Fruit fly (Drosophila melanogaster) whole organism, embryonic: ENCODE data around the gene mib2.

Experiments used
- Asciz ChIP-seq: fragments of 200-800 bp; sonication (Bioruptor generic); optimal IDR thresholded peaks from 2 replicates; lab custom pipeline; 2017; ENCODE audit warnings: missing biosample characterization, mild to moderate bottlenecking, missing genetic modification characterization, missing genetic modification reagents
- Atf-2 ChIP-seq: fragments of 200-800 bp; sonication (Bioruptor generic); optimal IDR thresholded peaks from 2 replicates; lab custom pipeline; 2016; ENCODE audit warnings: missing biosample characterization, missing genetic modification characterization
- CG11093 ChIP-seq: fragments of 200-800 bp; sonication (Bioruptor generic); IDR thresholded peaks from 3 replicates; pipeline ENCODE4 v1.3.6; 2022; ENCODE audit warnings: missing biosample characterization, missing genetic modification characterization
- CG1233 ChIP-seq: fragments of 200-800 bp; sonication (Bioruptor generic); optimal IDR thresholded peaks from 4 replicates; lab custom pipeline; 2018; ENCODE audit warnings: missing biosample characterization, mild to moderate bottlenecking, missing genetic modification characterization
- CG14014 ChIP-seq: fragments of 200-800 bp; sonication (Bioruptor generic); IDR thresholded peaks from 2 replicates; pipeline ENCODE4 v1.3.6; 2022; ENCODE audit warnings: missing biosample characterization, missing genetic modification characterization
- CG14050 ChIP-seq: fragments of 200-800 bp; sonication (Bioruptor generic); IDR thresholded peaks from 3 replicates; pipeline ENCODE4 v1.3.6; 2022; ENCODE audit warnings: missing biosample characterization, missing genetic modification characterization
- CG17186 ChIP-seq: fragments of 200-800 bp; sonication (Bioruptor generic); optimal IDR thresholded peaks from 3 replicates; lab custom pipeline; 2017; ENCODE audit warnings: missing biosample characterization, missing genetic modification reagents, missing genetic modification characterization
- CG18619 ChIP-seq: fragments of 200-800 bp; sonication (Bioruptor generic); optimal IDR thresholded peaks from 3 replicates; lab custom pipeline; 2017; ENCODE audit warnings: missing biosample characterization, mild to moderate bottlenecking, missing genetic modification characterization
- CG2120 ChIP-seq: fragments of 200-800 bp; sonication (Bioruptor generic); optimal IDR thresholded peaks from 3 replicates; lab custom pipeline; 2016; ENCODE audit warnings: missing biosample characterization, missing genetic modification characterization
- CG2678 ChIP-seq: fragments of 200-800 bp; sonication (Bioruptor generic); optimal IDR thresholded peaks from 3 replicates; lab custom pipeline; 2019; ENCODE audit warnings: missing biosample characterization, mild to moderate bottlenecking, missing genetic modification characterization, moderate library complexity
- CG2712 ChIP-seq: fragments of 200-800 bp; optimal IDR thresholded peaks from 3 replicates; lab custom pipeline; 2019; ENCODE audit warnings: missing biosample characterization, mild to moderate bottlenecking, missing genetic modification characterization, moderate library complexity
- CG31441 ChIP-seq: fragments of 200-800 bp; sonication (Bioruptor generic); IDR thresholded peaks from 2 replicates; pipeline ENCODE4 v1.3.6; 2022; ENCODE audit warnings: missing biosample characterization, missing genetic modification characterization
- CG33557 ChIP-seq: fragments of 200-800 bp; sonication (Bioruptor generic); optimal IDR thresholded peaks from 2 replicates; lab custom pipeline; 2019; ENCODE audit warnings: missing biosample characterization, mild to moderate bottlenecking, missing genetic modification characterization, moderate library complexity
- CG4730 ChIP-seq: fragments of 200-800 bp; sonication (Bioruptor generic); IDR thresholded peaks from 2 replicates; pipeline ENCODE4 v1.3.6; 2022; ENCODE audit warnings: missing biosample characterization, missing genetic modification characterization
- CG5953 ChIP-seq: fragments of 200-800 bp; sonication (Bioruptor generic); IDR thresholded peaks from 2 replicates; pipeline ENCODE4 v1.3.6; 2022; ENCODE audit warnings: missing biosample characterization, missing genetic modification characterization
- CG6175 ChIP-seq: fragments of 200-800 bp; sonication (Bioruptor generic); IDR thresholded peaks from 3 replicates; pipeline ENCODE4 v1.3.6; 2022; ENCODE audit warnings: missing biosample characterization, missing genetic modification characterization
- CG6791 ChIP-seq: fragments of 200-800 bp; sonication (Bioruptor generic); IDR thresholded peaks from 3 replicates; pipeline ENCODE4 v1.3.6; 2022; ENCODE audit warnings: missing biosample characterization, missing genetic modification characterization; ENCODE audit not compliant: partially characterized antibody
- CG7745 ChIP-seq: fragments of 200-800 bp; sonication (Bioruptor generic); optimal IDR thresholded peaks from 2 replicates; lab custom pipeline; 2018; ENCODE audit warnings: missing biosample characterization, mild to moderate bottlenecking, missing genetic modification characterization, moderate library complexity
- CG8765 ChIP-seq: fragments of 200-800 bp; sonication (Bioruptor generic); IDR thresholded peaks from 2 replicates; pipeline ENCODE4 v1.3.6; 2022; ENCODE audit warnings: missing biosample characterization, missing genetic modification characterization
- CG9609 ChIP-seq: fragments of 200-800 bp; sonication (Bioruptor generic); optimal IDR thresholded peaks from 3 replicates; lab custom pipeline; 2016; ENCODE audit warnings: missing biosample characterization, missing genetic modification characterization
- CG9817 ChIP-seq: fragments of 200-800 bp; sonication (Bioruptor generic); optimal IDR thresholded peaks from 2 replicates; lab custom pipeline; 2018; ENCODE audit warnings: missing biosample characterization, mild to moderate bottlenecking, missing genetic modification characterization, moderate library complexity
- Deaf1 ChIP-seq: fragments of 200-800 bp; optimal IDR thresholded peaks from 3 replicates; lab custom pipeline; 2019; ENCODE audit warnings: missing biosample characterization, mild to moderate bottlenecking, missing genetic modification characterization, moderate library complexity
- Doc3 ChIP-seq: fragments of 200-800 bp; sonication (Bioruptor generic); IDR thresholded peaks from 3 replicates; pipeline ENCODE4 v1.3.6; 2022; ENCODE audit warnings: missing biosample characterization, missing genetic modification characterization; ENCODE audit not compliant: partially characterized antibody
- E2f2 ChIP-seq: fragments of 200-800 bp; sonication (Bioruptor generic); IDR thresholded peaks from 2 replicates; pipeline ENCODE4 v1.3.6; 2022; ENCODE audit warnings: missing biosample characterization, missing genetic modification characterization
- Eip74EF ChIP-seq, 2 experiments: fragments of 200-800 bp in 1 of 2; fragments of >200 bp in 1 of 2; sonication (Bioruptor generic) in 1 of 2; optimal IDR thresholded peaks; 2 replicates each; lab custom pipeline; 2017 to 2019; ENCODE audit warnings: missing biosample characterization in 2 of 2, missing genetic modification characterization in 2 of 2, mild to moderate bottlenecking in 1 of 2, moderate library complexity in 1 of 2
- Fer1 ChIP-seq: fragments of 200-800 bp; sonication (Bioruptor generic); optimal IDR thresholded peaks from 2 replicates; lab custom pipeline; 2017; ENCODE audit warnings: missing biosample characterization, mild to moderate bottlenecking, missing genetic modification characterization
- GATAe ChIP-seq: fragments of 200-800 bp; sonication (Bioruptor generic); conservative IDR thresholded peaks from 2 replicates; pipeline ENCODE4 v1.3.6; 2022; ENCODE audit warnings: missing biosample characterization, missing genetic modification characterization
- Hr78 ChIP-seq, 2 experiments: fragments of 200-800 bp in 1 of 2; fragments of >200 bp in 1 of 2; sonication (Bioruptor generic) in 1 of 2; optimal IDR thresholded peaks; 2 replicates each; lab custom pipeline; 2017 to 2019; ENCODE audit warnings: missing biosample characterization in 2 of 2, missing genetic modification characterization in 2 of 2, mild to moderate bottlenecking in 1 of 2, moderate library complexity in 1 of 2
- MBD-R2 ChIP-seq: fragments of 200-800 bp; sonication (Bioruptor generic); IDR thresholded peaks from 2 replicates; pipeline ENCODE4 v1.3.6; 2022; ENCODE audit warnings: missing biosample characterization, missing genetic modification characterization
- Oli ChIP-seq: fragments of 200-800 bp; sonication (Bioruptor generic); optimal IDR thresholded peaks from 2 replicates; lab custom pipeline; 2018; ENCODE audit warnings: missing biosample characterization, mild to moderate bottlenecking, missing genetic modification characterization, moderate library complexity
- Opbp ChIP-seq: fragments of 200-800 bp; sonication (Bioruptor generic); IDR thresholded peaks from 3 replicates; pipeline ENCODE4 v1.3.6; 2022; ENCODE audit warnings: missing biosample characterization, missing genetic modification characterization; ENCODE audit not compliant: partially characterized antibody
- Poxn ChIP-seq: fragments of 200-800 bp; sonication (Bioruptor generic); IDR thresholded peaks from 2 replicates; pipeline ENCODE4 v1.3.6; 2022; ENCODE audit warnings: missing biosample characterization, missing genetic modification characterization
- Rx ChIP-seq: fragments of 200-800 bp; sonication (Bioruptor generic); IDR thresholded peaks from 2 replicates; pipeline ENCODE4 v1.3.6; 2022; ENCODE audit warnings: missing biosample characterization, missing genetic modification characterization
- Scr ChIP-seq: fragments of 200-800 bp; sonication (Bioruptor generic); IDR thresholded peaks from 2 replicates; pipeline ENCODE4 v1.3.6; 2022; ENCODE audit warnings: missing biosample characterization, missing genetic modification characterization; ENCODE audit not compliant: partially characterized antibody
- Spps ChIP-seq: fragments of 200-800 bp; sonication (Bioruptor generic); optimal IDR thresholded peaks from 2 replicates; lab custom pipeline; 2018; ENCODE audit warnings: missing biosample characterization, mild to moderate bottlenecking, missing genetic modification characterization
- Ssrp ChIP-seq: fragments of 200-800 bp; sonication (Bioruptor generic); optimal IDR thresholded peaks from 2 replicates; lab custom pipeline; 2018; ENCODE audit warnings: missing biosample characterization, mild to moderate bottlenecking, missing genetic modification characterization, moderate library complexity
- ash1 ChIP-seq: fragments of 200-800 bp; sonication (Bioruptor generic); optimal IDR thresholded peaks from 2 replicates; lab custom pipeline; 2018; ENCODE audit warnings: missing biosample characterization, mild to moderate bottlenecking, missing genetic modification characterization
- bowl ChIP-seq: fragments of 200-800 bp; sonication (Bioruptor generic); IDR thresholded peaks from 2 replicates; pipeline ENCODE4 v1.3.6; 2022; ENCODE audit warnings: missing biosample characterization, missing genetic modification characterization
- br ChIP-seq: fragments of >200 bp; optimal IDR thresholded peaks from 2 replicates; lab custom pipeline; 2017
- cad ChIP-seq: fragments of >200 bp; optimal IDR thresholded peaks from 2 replicates; lab custom pipeline; 2017; ENCODE audit warnings: missing biosample characterization, missing genetic modification characterization
- cato ChIP-seq: fragments of 200-800 bp; sonication (Bioruptor generic); optimal IDR thresholded peaks from 2 replicates; lab custom pipeline; 2016; ENCODE audit warnings: missing biosample characterization, missing genetic modification characterization, borderline replicate concordance
- dimm ChIP-seq: fragments of 200-800 bp; sonication (Bioruptor generic); IDR thresholded peaks from 2 replicates; pipeline ENCODE4 v1.3.6; 2022; ENCODE audit warnings: missing biosample characterization, missing genetic modification characterization
- hth ChIP-seq: fragments of >200 bp; optimal IDR thresholded peaks from 2 replicates; lab custom pipeline; 2017; ENCODE audit warnings: inconsistent platforms
- ken ChIP-seq: fragments of 200-800 bp; sonication (Bioruptor generic); IDR thresholded peaks from 3 replicates; pipeline ENCODE4 v1.3.6; 2022; ENCODE audit warnings: missing biosample characterization, missing genetic modification characterization
- nmo ChIP-seq: fragments of 200-800 bp; sonication (Bioruptor generic); optimal IDR thresholded peaks from 2 replicates; lab custom pipeline; 2018; ENCODE audit warnings: missing biosample characterization, mild to moderate bottlenecking, missing genetic modification characterization, moderate library complexity
- pnt ChIP-seq: fragments of 200-800 bp; sonication (Bioruptor generic); optimal IDR thresholded peaks from 3 replicates; lab custom pipeline; 2016; ENCODE audit warnings: missing biosample characterization, missing genetic modification characterization
- salm ChIP-seq: fragments of 200-800 bp; sonication (Bioruptor generic); optimal IDR thresholded peaks from 2 replicates; lab custom pipeline; 2018; ENCODE audit warnings: missing biosample characterization, mild to moderate bottlenecking, missing genetic modification characterization
- sc ChIP-seq, 3 experiments: fragments of >200 bp in 2 of 3; fragments of 200-800 bp in 1 of 3; sonication (Bioruptor generic) in 1 of 3; optimal IDR thresholded peaks; 2 replicates in 2 of 3; 3 replicates in 1 of 3; lab custom pipeline; 2017; ENCODE audit warnings: mild to moderate bottlenecking in 1 of 3, missing biosample characterization in 1 of 3, missing genetic modification characterization in 1 of 3, missing genetic modification reagents in 1 of 3
- usp ChIP-seq: fragments of >200 bp; optimal IDR thresholded peaks from 2 replicates; lab custom pipeline; 2017; ENCODE audit warnings: missing biosample characterization, missing genetic modification characterization
- wor ChIP-seq: fragments of 200-800 bp; sonication (Bioruptor generic); IDR thresholded peaks from 2 replicates; pipeline ENCODE4 v1.3.6; 2022; ENCODE audit warnings: missing biosample characterization, missing genetic modification characterization

Gene mib2

dm6 chr2L:19009130-19009529 lies 25.1 kb upstream of the mib2 start, which contains the start of gene RpL30 (continued):
- no peak for TF ChIP-seq Hr78 (GFP tag; optimal IDR thresholded peaks at IDR 0.05; lab: Kevin White, UChicago)
- TF ChIP-seq usp (GFP tag; lab: Kevin White, UChicago): no peak
- TF ChIP-seq bowl (GFP tag; lab: Robert Waterston, UW): peak; percentile 71
- peak; percentile 88 for TF ChIP-seq nmo (GFP tag; lab: Kevin White, UChicago)
- peak; percentile 21 for TF ChIP-seq Ssrp (tag; lab: Kevin White, UChicago)
- TF ChIP-seq cad: no peak
- peak; percentile 92 for TF ChIP-seq salm (tag; lab: Kevin White, UChicago)
- TF ChIP-seq CG1233: peak; percentile 93
- TF ChIP-seq CG31441 (GFP tag; lab: Robert Waterston, UW): peak; percentile 90
- TF ChIP-seq Opbp (GFP tag; lab: Robert Waterston, UW): peak; percentile 78
- peak; percentile 64 for TF ChIP-seq CG6791 (GFP tag; lab: Robert Waterston, UW)
- peak; percentile 88 for TF ChIP-seq ken (GFP tag; lab: Robert Waterston, UW)
- TF ChIP-seq Rx (GFP tag; lab: Robert Waterston, UW): peak; percentile 84
- TF ChIP-seq Doc3 (GFP tag; lab: Robert Waterston, UW): peak; percentile 26; the same call in 1 of the 3 replicates
- no peak for TF ChIP-seq hth (lab: Kevin White, UChicago)
- TF ChIP-seq Atf-2 (GFP tag; lab: Kevin White, UChicago): peak; percentile 66
- peak; percentile 65 for TF ChIP-seq Scr
- no peak for TF ChIP-seq CG11093 (GFP tag; lab: Robert Waterston, UW)
- TF ChIP-seq CG14050: peak; percentile 82
- TF ChIP-seq Poxn: no peak
- TF ChIP-seq Spps (tag; lab: Kevin White, UChicago): peak; percentile 80
- TF ChIP-seq wor: peak; percentile 43
- peak; percentile 36 for TF ChIP-seq pnt (GFP tag; lab: Kevin White, UChicago)
- TF ChIP-seq CG5953: peak; percentile 89
- peak; percentile 92 for TF ChIP-seq CG9609 (GFP tag; lab: Kevin White, UChicago)
- peak; percentile 80 for TF ChIP-seq CG9817 (tag; lab: Kevin White, UChicago)
- TF ChIP-seq CG2678 (tag; lab: Kevin White, UChicago): peak; percentile 82
- peak; percentile 70 for TF ChIP-seq CG8765 (GFP tag; lab: Robert Waterston, UW)
- peak in 1 of 2 experiments; percentile 88 for TF ChIP-seq Eip74EF (GFP tag; optimal IDR thresholded peaks at IDR 0.05; lab: Kevin White, UChicago)
- peak; percentile 90 for TF ChIP-seq CG14014 (GFP tag; lab: Robert Waterston, UW)
- peak; percentile 95 for TF ChIP-seq ash1 (GFP tag; lab: Kevin White, UChicago)
- peak; percentile 50; the same call in 1 of the 2 replicates for TF ChIP-seq dimm
- peak; percentile 81 for TF ChIP-seq CG2120 (GFP tag; lab: Kevin White, UChicago)
- TF ChIP-seq cato (GFP tag; lab: Kevin White, UChicago): peak; percentile 9
- TF ChIP-seq CG4730 (GFP tag; lab: Robert Waterston, UW): peak; percentile 17; the same call in 1 of the 2 replicates
- peak; percentile 92 for TF ChIP-seq CG18619 (GFP tag; lab: Kevin White, UChicago)
- no peak for TF ChIP-seq sc (optimal IDR thresholded peaks at IDR 0.05; lab: Kevin White, UChicago)
- peak; percentile 66 for TF ChIP-seq sc (GFP tag; optimal IDR thresholded peaks at IDR 0.05; lab: Kevin White, UChicago)
- peak; percentile 83 for TF ChIP-seq CG17186
- peak; percentile 99 for TF ChIP-seq E2f2
- TF ChIP-seq Oli (tag; lab: Kevin White, UChicago): peak; percentile 65
- TF ChIP-seq Deaf1: peak; percentile 60
- peak; percentile 68; the same call in 1 of the 2 replicates for TF ChIP-seq GATAe (GFP tag; lab: Robert Waterston, UW)
- TF ChIP-seq CG33557 (GFP tag; lab: Kevin White, UChicago): peak; percentile 67
- peak; percentile 87 for TF ChIP-seq CG2712
- peak; percentile 90 for TF ChIP-seq Asciz (GFP tag; lab: Kevin White, UChicago)
- TF ChIP-seq MBD-R2 (GFP tag; lab: Robert Waterston, UW): peak; percentile 77
- peak; percentile 82; the same call in 2 of the 3 replicates for TF ChIP-seq CG6175
- TF ChIP-seq br (lab: Kevin White, UChicago): no peak
- TF ChIP-seq CG7745 (tag; lab: Kevin White, UChicago): peak; percentile 71
- TF ChIP-seq Fer1: peak; percentile 97
